Worm (Caenorhabditis elegans) whole organism, early embryonic: Measurements from ENCODE around the gene riok-3.

Source experiments
- B0310.2 ChIP-seq: sonication (generic microtip); optimal IDR thresholded peaks from 2 replicates; lab custom pipeline; 2016; ENCODE audit warnings: mild to moderate bottlenecking, missing genetic modification characterization, missing compliant biosample characterization
- F13C5.2 ChIP-seq: sonication (generic microtip); optimal IDR thresholded peaks from 2 replicates; lab custom pipeline; 2017; ENCODE audit warnings: mild to moderate bottlenecking, missing genetic modification characterization, inconsistent platforms, missing compliant biosample characterization
- aly-1 ChIP-seq: sonication (generic microtip); optimal IDR thresholded peaks from 2 replicates; lab custom pipeline; 2016; ENCODE audit warnings: missing genetic modification characterization, missing compliant biosample characterization
- ama-1 ChIP-seq: fragments of 150-350 bp; optimal IDR thresholded peaks from 2 replicates; lab custom pipeline; 2014
- ceh-13 ChIP-seq: fragments of 200-800 bp; sonication (Bioruptor generic); optimal IDR thresholded peaks from 2 replicates; lab custom pipeline; 2018; ENCODE audit warnings: mild to moderate bottlenecking, missing genetic modification characterization, missing compliant biosample characterization
- ceh-36 ChIP-seq: sonication (generic microtip); optimal IDR thresholded peaks from 2 replicates; lab custom pipeline; 2016; ENCODE audit warnings: missing genetic modification characterization, inconsistent platforms, missing compliant biosample characterization
- ets-7 ChIP-seq: sonication (generic microtip); optimal IDR thresholded peaks from 2 replicates; lab custom pipeline; 2016; ENCODE audit warnings: missing genotype, missing genetic modification characterization, missing compliant biosample characterization
- flt-1 ChIP-seq: fragments of 200-800 bp; sonication (Bioruptor generic); IDR thresholded peaks from 2 replicates; pipeline ENCODE4 v1.3.6; 2022; ENCODE audit warnings: missing genetic modification characterization, missing compliant biosample characterization
- hmbx-1 ChIP-seq: sonication (generic microtip); optimal IDR thresholded peaks from 2 replicates; lab custom pipeline; 2016; ENCODE audit warnings: mild to moderate bottlenecking, missing genetic modification characterization, missing compliant biosample characterization
- hmg-4 ChIP-seq: fragments of 200-800 bp; sonication (Bioruptor generic); optimal IDR thresholded peaks from 2 replicates; lab custom pipeline; 2018; ENCODE audit warnings: mild to moderate bottlenecking, missing genetic modification characterization, missing compliant biosample characterization
- hnd-1 ChIP-seq: sonication (generic microtip); optimal IDR thresholded peaks from 2 replicates; lab custom pipeline; 2016; ENCODE audit warnings: missing genetic modification characterization, missing compliant biosample characterization
- pes-1 ChIP-seq: fragments of 200-800 bp; sonication (Bioruptor generic); IDR thresholded peaks from 2 replicates; pipeline ENCODE4 v1.3.6; 2022; ENCODE audit warnings: missing genetic modification reagents, missing genetic modification characterization, missing compliant biosample characterization
- scrt-1 ChIP-seq: fragments of 200-800 bp; sonication (Bioruptor generic); IDR thresholded peaks from 2 replicates; pipeline ENCODE4 v1.3.6; 2022; ENCODE audit warnings: missing genetic modification characterization, missing compliant biosample characterization
- sea-1 ChIP-seq: fragments of 200-800 bp; sonication (Bioruptor generic); conservative IDR thresholded peaks from 2 replicates; pipeline ENCODE4 v1.3.6; 2022; ENCODE audit warnings: missing genetic modification characterization, missing compliant biosample characterization
- tbx-37 ChIP-seq: fragments of 200-800 bp; sonication (Bioruptor generic); conservative IDR thresholded peaks from 2 replicates; pipeline ENCODE4 v1.3.6; 2022; ENCODE audit warnings: missing genetic modification reagents, missing genetic modification characterization, missing compliant biosample characterization
- tra-4 ChIP-seq: sonication (generic microtip); optimal IDR thresholded peaks from 2 replicates; lab custom pipeline; 2017; ENCODE audit warnings: missing genetic modification characterization, missing compliant biosample characterization

riok-3 gene

ce11 chrIII:9752852-9753251 is 52.0 kb downstream of the riok-3 start, which contains the start of gene ech-6:
Gene ech-6, minus strand, starts transcription at chrIII:9752883.
- TF ChIP-seq hmbx-1 (tag; lab: Kevin White, UChicago) (no peak), tra-4 (tag; lab: Kevin White, UChicago) (no peak), F13C5.2 (no peak), flt-1 (GFP tag; lab: Robert Waterston, UW) (no peak), aly-1 (no peak), ama-1 (no peak), pes-1 (GFP tag; lab: Robert Waterston, UW) (no peak), ceh-36 (no peak), ceh-13 (no peak), tbx-37 (GFP tag; lab: Robert Waterston, UW) (no peak), hmg-4 (GFP tag; lab: Kevin White, UChicago) (no peak), sea-1 (GFP tag; lab: Robert Waterston, UW) (no peak), scrt-1 (GFP tag; lab: Robert Waterston, UW) (no peak), ets-7 (tag; lab: Kevin White, UChicago) (no peak), hnd-1 (tag; lab: Kevin White, UChicago) (no peak), B0310.2 (tag; lab: Kevin White, UChicago) (no peak)
